Worm (Caenorhabditis elegans) whole organism, late embryonic: ENCODE measurements around the gene ttc-7.

Source experiments
- K09A11.1 ChIP-seq: sonication (generic microtip); optimal IDR thresholded peaks from 2 replicates; lab custom pipeline; 2017; ENCODE audit warnings: antibody characterized with exemption, mild to moderate bottlenecking, missing genetic modification characterization, missing compliant biosample characterization; ENCODE audit not compliant: insufficient read depth
- ama-1 ChIP-seq: fragments of 150-350 bp; optimal IDR thresholded peaks from 2 replicates; lab custom pipeline; 2014
- ceh-22 ChIP-seq: sonication (generic microtip); optimal IDR thresholded peaks from 2 replicates; lab custom pipeline; 2017; ENCODE audit warnings: missing biosample characterization, missing genetic modification characterization
- pag-3 ChIP-seq: sonication (generic microtip); optimal IDR thresholded peaks from 2 replicates; lab custom pipeline; 2016; ENCODE audit warnings: missing compliant biosample characterization, missing genetic modification characterization, borderline replicate concordance
- pha-4 ChIP-seq: fragments of 150-350 bp; optimal IDR thresholded peaks from 2 replicates; lab custom pipeline; 2018; ENCODE audit warnings: missing biosample characterization, missing genetic modification reagents, missing genetic modification characterization
- pqm-1 ChIP-seq: sonication (generic microtip); optimal IDR thresholded peaks from 2 replicates; lab custom pipeline; 2016; ENCODE audit warnings: missing genetic modification characterization, missing compliant biosample characterization
- tbx-2 ChIP-seq: sonication (generic microtip); optimal IDR thresholded peaks from 2 replicates; lab custom pipeline; 2016; ENCODE audit warnings: missing genetic modification characterization, missing compliant biosample characterization
- ttx-3 ChIP-seq: sonication (generic microtip); optimal IDR thresholded peaks from 2 replicates; lab custom pipeline; 2016; ENCODE audit warnings: missing genetic modification reagents, missing genetic modification characterization, missing compliant biosample characterization

ce11 chrIII:1853944-1854343 lies 6.3 kb upstream of the ttc-7 start:
- TF ChIP-seq pag-3 (tag; lab: Kevin White, UChicago) (no peak), ttx-3 (tag; lab: Kevin White, UChicago) (no peak), K09A11.1 (tag; lab: Kevin White, UChicago) (no peak), ceh-22 (no peak), pqm-1 (tag; lab: Kevin White, UChicago) (no peak), pha-4 (tag; lab: Kevin White, UChicago) (no peak), ama-1 (no peak), tbx-2 (no peak)
